ENCODE assay signal across 1 worm cellular context in the genomic region with DNA sequence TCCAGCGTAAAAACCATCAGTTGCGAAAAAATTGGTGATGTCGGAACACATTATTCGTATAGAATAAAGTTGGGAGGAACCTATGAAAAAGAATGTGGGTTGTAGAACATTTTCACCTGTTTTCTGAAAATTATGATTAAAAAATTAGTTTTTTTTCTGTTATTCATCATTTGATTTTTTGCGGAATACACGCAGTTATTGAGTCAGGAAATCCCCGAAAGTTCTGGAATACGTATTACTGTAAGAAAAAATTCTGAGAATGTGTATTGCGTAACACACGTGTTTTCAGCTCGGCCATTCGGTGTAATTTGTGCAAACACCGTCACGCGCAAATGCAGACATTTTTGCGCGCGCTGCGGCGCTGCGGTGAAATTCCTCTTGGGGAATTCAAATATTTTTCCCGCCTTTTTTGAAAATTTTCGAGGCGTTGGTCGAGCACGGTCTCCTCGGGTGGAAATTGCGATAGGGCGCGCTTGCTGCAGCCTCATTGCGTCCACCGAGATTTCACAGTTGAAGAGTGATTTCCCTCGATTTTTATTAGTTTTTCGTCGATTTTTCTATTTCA.
A peak's percentile ranks its signal among the peaks of the same experiment; 100 is the strongest.
TF ChIP-seq lines count a peak whose summit lies in the region.

srh-170 (minus strand) TSS at position 51 of the 565 bp plus-strand sequence.

TF ChIP-seq in whole organism, L1 larva, 84 proteins besides CTCF, POLR2A, EP300 and RAD21 (continued from another document):
- TF ChIP-seq hlh-17 (GFP tag; optimal IDR thresholded peaks at IDR 0.05; lab: Kevin White, UChicago; ENCODE audit: borderline replicate concordance) (no peak), snu-23 (GFP tag; optimal IDR thresholded peaks at IDR 0.05; lab: Kevin White, UChicago) (peak; percentile 23), ceh-88 (GFP tag; IDR thresholded peaks at IDR 0.05; lab: Robert Waterston, UW) (no peak), nhr-47 (tag; optimal IDR thresholded peaks at IDR 0.05; lab: Kevin White, UChicago) (peak; percentile 8), lsy-2 (tag; optimal IDR thresholded peaks at IDR 0.05; lab: Kevin White, UChicago) (no peak), sup-37 (GFP tag; optimal IDR thresholded peaks at IDR 0.05; lab: Kevin White, UChicago) (no peak), elt-3 (tag; optimal IDR thresholded peaks at IDR 0.05; lab: Kevin White, UChicago) (no peak)
TF ChIP-seq in whole organism, L1 larva: peak in this region for 8.
